Fruit fly (Drosophila melanogaster) whole organism, embryonic: Measurements from ENCODE around the gene Cpr30F.

Experiments
- Ada2b ChIP-seq: fragments of 200-800 bp; sonication (Bioruptor generic); IDR thresholded peaks from 2 replicates; pipeline ENCODE4 v1.3.6; 2022; ENCODE audit warnings: missing biosample characterization, missing genetic modification characterization
- Awh ChIP-seq: fragments of 200-800 bp; sonication (Bioruptor generic); IDR thresholded peaks from 2 replicates; pipeline ENCODE4, ENCODE4 v1.3.6; 2022; ENCODE audit warnings: missing biosample characterization, missing genetic modification characterization
- C15 ChIP-seq: fragments of 200-800 bp; sonication (Bioruptor generic); IDR thresholded peaks from 3 replicates; pipeline ENCODE4 v1.3.6; 2022; ENCODE audit warnings: missing biosample characterization, missing genetic modification characterization
- CG1024 ChIP-seq: fragments of 200-800 bp; sonication (Bioruptor generic); IDR thresholded peaks from 2 replicates; pipeline ENCODE4 v1.3.6; 2022; ENCODE audit warnings: missing biosample characterization, missing genetic modification characterization
- CG12071 ChIP-seq: fragments of 200-800 bp; sonication (Bioruptor generic); optimal IDR thresholded peaks from 3 replicates; lab custom pipeline; 2018; ENCODE audit warnings: missing biosample characterization, mild to moderate bottlenecking, missing genetic modification characterization
- CG12391 ChIP-seq: fragments of 200-800 bp; sonication (Bioruptor generic); optimal IDR thresholded peaks from 3 replicates; lab custom pipeline; 2018; ENCODE audit warnings: missing biosample characterization, mild to moderate bottlenecking, missing genetic modification characterization, moderate library complexity
- CG12659 ChIP-seq: fragments of 200-800 bp; sonication (Bioruptor generic); optimal IDR thresholded peaks from 3 replicates; lab custom pipeline; 2017; ENCODE audit warnings: mild to moderate bottlenecking, missing biosample characterization, missing genetic modification reagents, missing genetic modification characterization
- CG14667 ChIP-seq: fragments of 200-800 bp; sonication (Bioruptor generic); IDR thresholded peaks from 2 replicates; pipeline ENCODE4 v1.3.6; 2022; ENCODE audit warnings: missing biosample characterization, missing genetic modification characterization
- CG16815 ChIP-seq: fragments of 200-800 bp; sonication (Bioruptor generic); optimal IDR thresholded peaks from 3 replicates; lab custom pipeline; 2017; ENCODE audit warnings: missing biosample characterization, mild to moderate bottlenecking, missing genetic modification characterization
- CG17361 ChIP-seq: fragments of 200-800 bp; sonication (Bioruptor generic); IDR thresholded peaks from 3 replicates; pipeline ENCODE4 v1.3.6; 2022; ENCODE audit warnings: missing biosample characterization, missing genetic modification characterization
- CG1832 ChIP-seq: fragments of 200-800 bp; sonication (Bioruptor generic); optimal IDR thresholded peaks from 2 replicates; lab custom pipeline; 2017; ENCODE audit warnings: missing biosample characterization, mild to moderate bottlenecking, missing genetic modification characterization, inconsistent platforms
- CG2116 ChIP-seq: fragments of 200-800 bp; sonication (Bioruptor generic); optimal IDR thresholded peaks from 3 replicates; lab custom pipeline; 2018; ENCODE audit warnings: missing biosample characterization, mild to moderate bottlenecking, missing genetic modification characterization
- CG30020 ChIP-seq: fragments of 200-800 bp; optimal IDR thresholded peaks from 2 replicates; lab custom pipeline; 2019; ENCODE audit warnings: missing biosample characterization, mild to moderate bottlenecking, missing genetic modification characterization, moderate library complexity
- CG31441 ChIP-seq: fragments of 200-800 bp; sonication (Bioruptor generic); IDR thresholded peaks from 2 replicates; pipeline ENCODE4 v1.3.6; 2022; ENCODE audit warnings: missing biosample characterization, missing genetic modification characterization
- CG32532 ChIP-seq: fragments of 200-800 bp; sonication (Bioruptor generic); IDR thresholded peaks from 2 replicates; pipeline ENCODE4 v1.3.6; 2022; ENCODE audit warnings: missing biosample characterization, missing genetic modification characterization
- CG3995 ChIP-seq: fragments of 200-800 bp; sonication (Bioruptor generic); optimal IDR thresholded peaks from 3 replicates; lab custom pipeline; 2016; ENCODE audit warnings: missing biosample characterization, missing genetic modification characterization
- CG4404 ChIP-seq: fragments of 200-800 bp; sonication (Bioruptor generic); IDR thresholded peaks from 2 replicates; pipeline ENCODE4 v1.3.6; 2022; ENCODE audit warnings: missing biosample characterization, missing genetic modification characterization
- CG4617 ChIP-seq: fragments of 200-800 bp; sonication (Bioruptor generic); optimal IDR thresholded peaks from 3 replicates; lab custom pipeline; 2016; ENCODE audit warnings: missing biosample characterization, missing genetic modification characterization, borderline replicate concordance
- CG4820 ChIP-seq: fragments of 200-800 bp; sonication (Bioruptor generic); optimal IDR thresholded peaks from 3 replicates; lab custom pipeline; 2016; ENCODE audit warnings: missing biosample characterization, missing genetic modification characterization
- CG4854 ChIP-seq: fragments of 200-800 bp; sonication (Bioruptor generic); optimal IDR thresholded peaks from 2 replicates; lab custom pipeline; 2016; ENCODE audit warnings: missing biosample characterization, missing genetic modification characterization, inconsistent platforms
- CG7963 ChIP-seq: fragments of 200-800 bp; sonication (Bioruptor generic); IDR thresholded peaks from 3 replicates; pipeline ENCODE4 v1.3.6; 2022; ENCODE audit warnings: missing biosample characterization, missing genetic modification characterization; ENCODE audit not compliant: partially characterized antibody
- CG9797 ChIP-seq: fragments of 200-800 bp; sonication (Bioruptor generic); optimal IDR thresholded peaks from 3 replicates; lab custom pipeline; 2018; ENCODE audit warnings: missing biosample characterization, mild to moderate bottlenecking, missing genetic modification characterization
- CkIIα-i1 ChIP-seq: fragments of 200-800 bp; sonication (Bioruptor generic); IDR thresholded peaks from 2 replicates; pipeline ENCODE4 v1.3.6; 2022; ENCODE audit warnings: missing biosample characterization, missing genetic modification characterization
- Dek ChIP-seq: fragments of 200-800 bp; sonication (Bioruptor generic); optimal IDR thresholded peaks from 3 replicates; lab custom pipeline; 2019; ENCODE audit warnings: missing biosample characterization, mild to moderate bottlenecking, missing genetic modification characterization, moderate library complexity
- Elba2 ChIP-seq: fragments of 200-800 bp; sonication (Bioruptor generic); optimal IDR thresholded peaks from 3 replicates; lab custom pipeline; 2016; ENCODE audit warnings: missing biosample characterization, missing genetic modification characterization
- Hmr ChIP-seq: fragments of 200-800 bp; sonication (Bioruptor generic); optimal IDR thresholded peaks from 3 replicates; lab custom pipeline; 2017; ENCODE audit warnings: mild to moderate bottlenecking, missing biosample characterization, missing genetic modification reagents, missing genetic modification characterization
- Hmx ChIP-seq: fragments of 200-800 bp; sonication (Bioruptor generic); optimal IDR thresholded peaks from 2 replicates; lab custom pipeline; 2016; ENCODE audit warnings: missing biosample characterization, missing genetic modification characterization
- MBD-R2 ChIP-seq: fragments of 200-800 bp; sonication (Bioruptor generic); IDR thresholded peaks from 2 replicates; pipeline ENCODE4 v1.3.6; 2022; ENCODE audit warnings: missing biosample characterization, missing genetic modification characterization
- MESR4 ChIP-seq: fragments of 200-800 bp; sonication (Bioruptor generic); optimal IDR thresholded peaks from 2 replicates; lab custom pipeline; 2018; ENCODE audit warnings: missing biosample characterization, mild to moderate bottlenecking, missing genetic modification characterization, moderate library complexity
- Ravus ChIP-seq: fragments of 200-800 bp; sonication (Bioruptor generic); IDR thresholded peaks from 2 replicates; pipeline ENCODE4 v1.3.6; 2022; ENCODE audit warnings: missing biosample characterization, missing genetic modification characterization
- ara ChIP-seq: fragments of 200-800 bp; sonication (Bioruptor generic); IDR thresholded peaks from 2 replicates; pipeline ENCODE4 v1.3.6; 2022; ENCODE audit warnings: missing biosample characterization, missing genetic modification characterization
- dati ChIP-seq: fragments of 200-800 bp; sonication (Bioruptor generic); IDR thresholded peaks from 2 replicates; pipeline ENCODE4 v1.3.6; 2022; ENCODE audit warnings: missing biosample characterization, missing genetic modification characterization
- fru ChIP-seq: fragments of >200 bp; optimal IDR thresholded peaks from 2 replicates; lab custom pipeline; 2017
- her ChIP-seq: fragments of 200-800 bp; sonication (Bioruptor generic); optimal IDR thresholded peaks from 2 replicates; lab custom pipeline; 2016; ENCODE audit warnings: missing biosample characterization, missing genetic modification characterization
- hkb ChIP-seq, 2 experiments: fragments of 200-800 bp in 1 of 2; fragments of >200 bp in 1 of 2; sonication (Bioruptor generic) in 1 of 2; IDR thresholded peaks in 1 of 2; optimal IDR thresholded peaks in 1 of 2; 2 replicates each; pipeline versions ENCODE4 v1.3.6 to Lab custom; 2017 to 2022; ENCODE audit warnings: missing biosample characterization in 1 of 2, missing genetic modification characterization in 1 of 2
- klu ChIP-seq: fragments of 200-800 bp; sonication (Bioruptor generic); IDR thresholded peaks from 2 replicates; pipeline ENCODE4 v1.3.6; 2022; ENCODE audit warnings: missing biosample characterization, missing genetic modification characterization
- lab ChIP-seq: fragments of 200-800 bp; sonication (Bioruptor generic); optimal IDR thresholded peaks from 3 replicates; lab custom pipeline; 2017; ENCODE audit warnings: missing biosample characterization, missing genetic modification characterization, mild to moderate bottlenecking, moderate library complexity, missing genetic modification reagents
- lola ChIP-seq, 3 experiments: fragments of >200 bp in 2 of 3; fragments of 200-800 bp in 1 of 3; sonication (Bioruptor generic) in 1 of 3; optimal IDR thresholded peaks; 2 replicates each; lab custom pipeline; 2017 to 2019; ENCODE audit warnings: missing biosample characterization in 3 of 3, missing genetic modification characterization in 3 of 3, mild to moderate bottlenecking in 1 of 3, moderate library complexity in 1 of 3
- onecut ChIP-seq: fragments of 200-800 bp; sonication (Bioruptor generic); IDR thresholded peaks from 2 replicates; pipeline ENCODE4 v1.3.6; 2022; ENCODE audit warnings: missing biosample characterization, missing genetic modification characterization
- pho ChIP-seq: fragments of 200-800 bp; sonication (Bioruptor generic); optimal IDR thresholded peaks from 2 replicates; lab custom pipeline; 2016; ENCODE audit warnings: missing biosample characterization, missing genetic modification characterization
- pzg ChIP-seq: fragments of 200-800 bp; sonication (Bioruptor generic); optimal IDR thresholded peaks from 3 replicates; lab custom pipeline; 2018; ENCODE audit warnings: missing biosample characterization, mild to moderate bottlenecking, missing genetic modification characterization, moderate library complexity
- row ChIP-seq: fragments of 200-800 bp; sonication (Bioruptor generic); IDR thresholded peaks from 3 replicates; pipeline ENCODE4 v1.3.6; 2022; ENCODE audit warnings: missing biosample characterization, missing genetic modification characterization
- scrt ChIP-seq: fragments of 200-800 bp; sonication (Bioruptor generic); optimal IDR thresholded peaks from 2 replicates; lab custom pipeline; 2018; ENCODE audit warnings: missing biosample characterization, mild to moderate bottlenecking, missing genetic modification characterization, moderate library complexity
- sens ChIP-seq: fragments of 200-800 bp; sonication (Bioruptor generic); peaks from one replicate; lab custom pipeline; 2016; ENCODE audit warnings: missing biosample characterization, missing genetic modification characterization
- slp2 ChIP-seq: fragments of 200-800 bp; sonication (Bioruptor generic); optimal IDR thresholded peaks from 2 replicates; lab custom pipeline; 2016; ENCODE audit warnings: missing biosample characterization, missing genetic modification characterization
- sna ChIP-seq: fragments of 200-800 bp; sonication (Bioruptor generic); IDR thresholded peaks from 2 replicates; pipeline ENCODE4 v1.3.6; 2022; ENCODE audit warnings: missing biosample characterization, missing genetic modification characterization; ENCODE audit not compliant: partially characterized antibody
- so ChIP-seq: fragments of 200-800 bp; sonication (Bioruptor generic); IDR thresholded peaks from 3 replicates; pipeline ENCODE4 v1.3.6; 2022; ENCODE audit warnings: missing biosample characterization, missing genetic modification characterization
- stwl ChIP-seq: fragments of 200-800 bp; sonication (Bioruptor generic); optimal IDR thresholded peaks from 3 replicates; lab custom pipeline; 2018; ENCODE audit warnings: missing biosample characterization, mild to moderate bottlenecking, missing genetic modification characterization, moderate library complexity
- sug ChIP-seq: fragments of 200-800 bp; optimal IDR thresholded peaks from 2 replicates; lab custom pipeline; 2019; ENCODE audit warnings: missing biosample characterization, mild to moderate bottlenecking, missing genetic modification characterization, moderate library complexity
- tgo ChIP-seq: fragments of 200-800 bp; sonication (Bioruptor generic); IDR thresholded peaks from 3 replicates; pipeline ENCODE4 v1.3.6; 2022; ENCODE audit warnings: missing biosample characterization, missing genetic modification characterization
- zen ChIP-seq: fragments of 200-800 bp; sonication (Bioruptor generic); optimal IDR thresholded peaks from 3 replicates; lab custom pipeline; 2018; ENCODE audit warnings: missing biosample characterization, mild to moderate bottlenecking, missing genetic modification characterization, moderate library complexity

The Cpr30F gene

DNA sequence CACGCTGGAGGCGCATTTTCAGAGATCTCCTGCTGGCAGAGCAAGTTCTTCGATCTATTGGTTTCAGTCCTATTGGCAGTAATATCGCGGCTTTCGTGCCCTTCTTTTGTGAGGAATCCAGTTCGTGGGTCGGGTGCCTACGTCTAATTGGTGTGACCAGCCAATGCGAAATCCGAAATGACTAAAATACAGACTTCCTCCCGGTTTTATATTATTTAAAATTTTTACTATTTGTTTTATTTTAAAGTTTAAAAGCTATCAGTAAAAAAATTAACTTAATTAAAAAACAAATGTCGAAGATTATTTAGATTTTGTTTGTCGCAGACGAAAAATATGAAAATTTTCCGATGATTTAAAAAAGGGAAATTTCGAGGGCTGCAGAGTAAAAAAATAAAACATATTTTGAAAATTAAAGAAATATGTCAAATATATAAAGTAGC is 30.7 kb upstream of the Cpr30F start, which contains the start of gene CG5850 (continued):
- TF ChIP-seq pzg (GFP tag; lab: Kevin White, UChicago) (peak; percentile 29), her (GFP tag; lab: Kevin White, UChicago) (no peak), CG17361 (peak; percentile 52; the same call in 2 of the 3 replicates), Hmx (GFP tag; lab: Kevin White, UChicago) (no peak), MESR4 (GFP tag; lab: Kevin White, UChicago) (peak; percentile 84), CG1832 (no peak), CG4404 (GFP tag; lab: Robert Waterston, UW) (no peak), CG2116 (GFP tag; lab: Kevin White, UChicago) (peak; percentile 27), CG16815 (GFP tag; lab: Kevin White, UChicago) (no peak), CG14667 (GFP tag; lab: Robert Waterston, UW) (no peak), klu (GFP tag; lab: Robert Waterston, UW) (no peak), lola (GFP tag; optimal IDR thresholded peaks at IDR 0.05; lab: Kevin White, UChicago) (no peak), stwl (tag; lab: Kevin White, UChicago) (peak; percentile 34), CG7963 (GFP tag; lab: Robert Waterston, UW) (no peak), MBD-R2 (GFP tag; lab: Robert Waterston, UW) (peak; percentile 52), Awh (GFP tag; lab: Robert Waterston, UW) (no peak), CG4854 (GFP tag; lab: Kevin White, UChicago) (no peak), tgo (no peak), sna (GFP tag; lab: Robert Waterston, UW) (0 out of 2 replicates have a peak, but pooled peaks have one; percentile 33), CG12071 (GFP tag; lab: Kevin White, UChicago) (no peak), Ada2b (GFP tag; lab: Robert Waterston, UW) (no peak), CG3995 (no peak), CG31441 (GFP tag; lab: Robert Waterston, UW) (peak; percentile 59), row (GFP tag; lab: Robert Waterston, UW) (peak; percentile 71), slp2 (GFP tag; lab: Kevin White, UChicago) (no peak), CG12391 (tag; lab: Kevin White, UChicago) (peak; percentile 64), CG1024 (no peak), sug (tag; lab: Kevin White, UChicago) (peak; percentile 42), Hmr (GFP tag; lab: Kevin White, UChicago) (no peak), CG30020 (tag; lab: Kevin White, UChicago) (peak; percentile 48), CG12659 (GFP tag; lab: Kevin White, UChicago) (peak; percentile 51), CG32532 (GFP tag; lab: Robert Waterston, UW) (no peak), hkb (optimal IDR thresholded peaks at IDR 0.05; lab: Kevin White, UChicago) (no peak), hkb (GFP tag; IDR thresholded peaks at IDR 0.05; lab: Robert Waterston, UW) (peak; percentile 24; the same call in 1 of the 2 replicates), dati (GFP tag; lab: Robert Waterston, UW) (no peak), so (GFP tag; lab: Robert Waterston, UW) (no peak), Dek (no peak), fru (lab: Kevin White, UChicago) (no peak), pho (GFP tag; lab: Kevin White, UChicago) (no peak), CkIIα-i1 (no peak), CG9797 (GFP tag; lab: Kevin White, UChicago) (peak; percentile 62), ara (GFP tag; lab: Robert Waterston, UW) (no peak), sens (peak; percentile 25), onecut (GFP tag; lab: Robert Waterston, UW) (no peak), C15 (GFP tag; lab: Robert Waterston, UW) (no peak), Ravus (GFP tag; lab: Robert Waterston, UW) (no peak), CG4617 (peak; percentile 60), CG4820 (GFP tag; lab: Kevin White, UChicago) (no peak), zen (tag; lab: Kevin White, UChicago) (peak; percentile 17), lab (GFP tag; lab: Kevin White, UChicago) (peak; percentile 17), scrt (GFP tag; lab: Kevin White, UChicago) (peak; percentile 26), Elba2 (GFP tag; lab: Kevin White, UChicago) (peak; percentile 94)
